Fruit fly (Drosophila melanogaster) whole organism: ENCODE data around the gene CG33262.

Experiments
- CG8478 ChIP-seq: fragments of >200 bp; optimal IDR thresholded peaks from 2 replicates; lab custom pipeline; 2018; ENCODE audit warnings: inconsistent platforms
- Dll ChIP-seq: fragments of >200 bp; optimal IDR thresholded peaks from 2 replicates; lab custom pipeline; 2017
- EcR ChIP-seq, 2 experiments: fragments of >200 bp; optimal IDR thresholded peaks; 2 replicates each; lab custom pipeline; 2017; ENCODE audit warnings: missing biosample characterization in 2 of 2, missing genetic modification characterization in 2 of 2, missing genetic modification reagents in 2 of 2
- pan ChIP-seq: fragments of >200 bp; optimal IDR thresholded peaks from 2 replicates; lab custom pipeline; 2017
- psq ChIP-seq: fragments of >200 bp; optimal IDR thresholded peaks from 2 replicates; lab custom pipeline; 2017
- usp ChIP-seq: fragments of >200 bp; optimal IDR thresholded peaks from 2 replicates; lab custom pipeline; 2017; ENCODE audit warnings: missing biosample characterization, missing genetic modification characterization, mixed read lengths

DNA sequence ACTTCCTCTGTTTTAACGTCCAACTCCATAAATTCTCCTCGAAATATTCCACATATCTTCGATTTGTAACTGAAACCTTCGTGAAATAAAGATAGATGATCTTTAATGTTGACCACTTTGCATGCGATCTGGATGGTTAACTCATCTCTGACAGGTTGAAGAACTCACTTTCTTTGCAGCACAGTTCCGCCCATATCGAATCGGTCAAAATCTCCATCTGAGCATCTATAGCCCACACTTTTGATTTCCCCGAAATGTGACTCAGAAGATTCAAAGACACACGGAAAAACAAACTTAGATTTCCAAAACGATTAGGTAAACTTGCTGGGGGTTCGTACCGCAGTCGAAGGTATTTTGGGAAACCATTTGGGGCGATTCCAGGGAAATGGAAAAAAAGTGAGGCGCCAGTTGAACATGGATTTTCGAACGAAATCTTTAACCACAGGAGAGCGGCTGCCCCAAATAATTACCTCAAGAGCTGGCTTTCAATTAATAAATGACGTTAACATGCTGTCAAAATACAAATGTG, 27.7 kb upstream of the CG33262 start:
- TF ChIP-seq usp (GFP tag; lab: Kevin White, UChicago) (no peak), EcR (GFP tag; optimal IDR thresholded peaks at IDR 0.05; lab: Kevin White, UChicago) (no peak), CG8478 (no peak), Dll (lab: Kevin White, UChicago) (no peak), psq (lab: Kevin White, UChicago) (no peak), pan (lab: Kevin White, UChicago) (no peak)
